Worm (Caenorhabditis elegans): ENCODE measurements around the gene ZK285.2.

Gene ZK285.2

DNA sequence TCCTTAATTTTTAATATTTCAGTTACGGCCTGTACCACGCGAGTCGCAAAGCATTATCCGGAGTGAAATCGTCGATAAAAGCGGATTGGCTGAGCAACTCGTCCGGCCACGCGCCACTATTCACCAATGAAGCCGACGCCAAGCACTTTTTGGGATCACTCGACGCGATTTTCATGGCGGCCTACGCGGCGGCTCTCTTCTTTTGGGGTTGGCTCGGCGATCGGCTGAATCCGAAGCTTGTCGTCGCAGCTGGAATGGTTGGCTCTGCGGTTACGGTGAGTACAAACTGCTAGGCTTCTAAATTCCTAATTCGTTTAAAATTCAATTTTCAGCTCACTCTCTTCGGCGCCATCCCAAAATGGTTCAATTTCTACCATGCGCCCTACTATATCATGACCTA is 21.8 kb upstream of the ZK285.2 start:
- TF ChIP-seq unc-120 (tag; optimal IDR thresholded peaks at IDR 0.05; ENCODE audit: poor library complexity, severe bottlenecking) (no peak), ces-1 (GFP tag; optimal IDR thresholded peaks at IDR 0.05) (no peak)

- no peak for TF ChIP-seq cnd-1 (tag; optimal IDR thresholded peaks at IDR 0.05)
- TF ChIP-seq zip-8 (tag; optimal IDR thresholded peaks at IDR 0.05): no peak
- no peak for TF ChIP-seq ztf-11 (tag; optimal IDR thresholded peaks at IDR 0.05)
- TF ChIP-seq unc-62 (GFP tag; optimal IDR thresholded peaks at IDR 0.05): no peak
- TF ChIP-seq sem-2 (GFP tag; optimal IDR thresholded peaks at IDR 0.05): no peak
- TF ChIP-seq unc-39 (tag; optimal IDR thresholded peaks at IDR 0.05): no peak
- no peak for TF ChIP-seq ceh-43 (GFP tag; optimal IDR thresholded peaks at IDR 0.05)
- TF ChIP-seq ceh-39 (tag; optimal IDR thresholded peaks at IDR 0.05): no peak
- no peak for TF ChIP-seq lin-13 (tag; optimal IDR thresholded peaks at IDR 0.05)
- no peak for TF ChIP-seq sptf-1 (tag; optimal IDR thresholded peaks at IDR 0.05)
- TF ChIP-seq drap-1 (GFP tag; optimal IDR thresholded peaks at IDR 0.05): no peak
- no peak for TF ChIP-seq elt-1 (tag; optimal IDR thresholded peaks at IDR 0.05; ENCODE audit: borderline replicate concordance, insufficient read depth)
- no peak for TF ChIP-seq mab-5 (tag; optimal IDR thresholded peaks at IDR 0.05)
Measured at ce11 chrV:16029237-16029636, 17.4 kb upstream of the ZK285.2 start.

- TF ChIP-seq cnd-1 (tag; optimal IDR thresholded peaks at IDR 0.05): no peak
- no peak for TF ChIP-seq ceh-83 (GFP tag; optimal IDR thresholded peaks at IDR 0.05)
- TF ChIP-seq lin-32 (GFP tag; optimal IDR thresholded peaks at IDR 0.05): no peak
- no peak for TF ChIP-seq ceh-39 (tag; optimal IDR thresholded peaks at IDR 0.05)
- no peak for TF ChIP-seq nhr-237 (tag; optimal IDR thresholded peaks at IDR 0.05)
- TF ChIP-seq ham-2 (GFP tag; optimal IDR thresholded peaks at IDR 0.05): no peak
- TF ChIP-seq ztf-11 (tag; optimal IDR thresholded peaks at IDR 0.05): no peak
- no peak for TF ChIP-seq pha-4 (tag; optimal IDR thresholded peaks at IDR 0.05)
Measured at ce11 chrV:16031571-16031970, 15.1 kb upstream of the ZK285.2 start, which contains the start of gene T10C6.7. Gene T10C6.7, minus strand, starts transcription at chrV:16031713.

ce11 chrV:16032761-16033160 is 13.9 kb upstream of the ZK285.2 start, which contains the start of gene T10C6.16:
Gene T10C6.16, minus strand, starts transcription at chrV:16033005.
- TF ChIP-seq mls-2 (tag; optimal IDR thresholded peaks at IDR 0.05): no peak
- no peak for TF ChIP-seq mep-1 (tag; optimal IDR thresholded peaks at IDR 0.05)
- no peak for TF ChIP-seq ham-2 (GFP tag; optimal IDR thresholded peaks at IDR 0.05)
- no peak for TF ChIP-seq nhr-2 (tag; optimal IDR thresholded peaks at IDR 0.05)
- no peak for TF ChIP-seq ztf-11 (tag; optimal IDR thresholded peaks at IDR 0.05)
- TF ChIP-seq unc-39 (tag; optimal IDR thresholded peaks at IDR 0.05): no peak
- TF ChIP-seq lin-13 (tag; optimal IDR thresholded peaks at IDR 0.05): no peak
- TF ChIP-seq cnd-1 (tag; optimal IDR thresholded peaks at IDR 0.05): no peak
- TF ChIP-seq nhr-12 (tag; optimal IDR thresholded peaks at IDR 0.05): no peak
- no peak for TF ChIP-seq ceh-39 (tag; optimal IDR thresholded peaks at IDR 0.05)
- no peak for TF ChIP-seq zip-8 (tag; optimal IDR thresholded peaks at IDR 0.05)
- no peak for TF ChIP-seq nhr-76 (tag; optimal IDR thresholded peaks at IDR 0.05)
- no peak for TF ChIP-seq unc-62 (GFP tag; optimal IDR thresholded peaks at IDR 0.05)
- TF ChIP-seq elt-1 (tag; optimal IDR thresholded peaks at IDR 0.05; ENCODE audit: borderline replicate concordance, insufficient read depth): no peak

ce11 chrV:16033491-16033890 is 13.2 kb upstream of the ZK285.2 start:
- TF ChIP-seq unc-62 (GFP tag; optimal IDR thresholded peaks at IDR 0.05) (no peak), pha-4 (tag; optimal IDR thresholded peaks at IDR 0.05) (no peak), ztf-11 (tag; optimal IDR thresholded peaks at IDR 0.05) (no peak), unc-120 (tag; optimal IDR thresholded peaks at IDR 0.05; ENCODE audit: poor library complexity, severe bottlenecking) (no peak), unc-39 (tag; optimal IDR thresholded peaks at IDR 0.05) (no peak), bed-3 (GFP tag; optimal IDR thresholded peaks at IDR 0.05) (no peak), blmp-1 (tag; optimal IDR thresholded peaks at IDR 0.05) (no peak), mep-1 (tag; optimal IDR thresholded peaks at IDR 0.05) (no peak), cnd-1 (tag; optimal IDR thresholded peaks at IDR 0.05) (no peak), elt-1 (tag; optimal IDR thresholded peaks at IDR 0.05; ENCODE audit: borderline replicate concordance, insufficient read depth) (no peak), tbx-8 (GFP tag; optimal IDR thresholded peaks at IDR 0.05) (no peak), ham-2 (GFP tag; optimal IDR thresholded peaks at IDR 0.05) (no peak), sem-2 (GFP tag; optimal IDR thresholded peaks at IDR 0.05) (no peak), mls-2 (tag; optimal IDR thresholded peaks at IDR 0.05) (no peak)

ce11 chrV:16036166-16036565 is 10.5 kb upstream of the ZK285.2 start, which contains the start of gene T10C6.10:
Gene T10C6.10, plus strand, starts transcription at chrV:16036413.
- no peak for TF ChIP-seq sem-2 (GFP tag; optimal IDR thresholded peaks at IDR 0.05)
- no peak for TF ChIP-seq ztf-11 (tag; optimal IDR thresholded peaks at IDR 0.05)
- TF ChIP-seq ceh-83 (GFP tag; optimal IDR thresholded peaks at IDR 0.05): no peak
- TF ChIP-seq nhr-12 (tag; optimal IDR thresholded peaks at IDR 0.05): no peak
- TF ChIP-seq lin-13 (tag; optimal IDR thresholded peaks at IDR 0.05): no peak
- TF ChIP-seq unc-120 (tag; optimal IDR thresholded peaks at IDR 0.05; ENCODE audit: poor library complexity, severe bottlenecking): no peak
- no peak for TF ChIP-seq cnd-1 (tag; optimal IDR thresholded peaks at IDR 0.05)
- TF ChIP-seq elt-1 (tag; optimal IDR thresholded peaks at IDR 0.05; ENCODE audit: borderline replicate concordance, insufficient read depth): no peak
- no peak for TF ChIP-seq ham-2 (GFP tag; optimal IDR thresholded peaks at IDR 0.05)
- TF ChIP-seq ceh-39 (tag; optimal IDR thresholded peaks at IDR 0.05): no peak
